Worm (Caenorhabditis elegans) whole organism, early embryonic: ENCODE data around the gene H40L08.8.

Experiments used
- B0310.2 ChIP-seq: sonication (generic microtip); optimal IDR thresholded peaks from 2 replicates; lab custom pipeline; 2016; ENCODE audit warnings: mild to moderate bottlenecking, missing genetic modification characterization, missing compliant biosample characterization
- F13C5.2 ChIP-seq: sonication (generic microtip); optimal IDR thresholded peaks from 2 replicates; lab custom pipeline; 2017; ENCODE audit warnings: mild to moderate bottlenecking, missing genetic modification characterization, inconsistent platforms, missing compliant biosample characterization
- aly-1 ChIP-seq: sonication (generic microtip); optimal IDR thresholded peaks from 2 replicates; lab custom pipeline; 2016; ENCODE audit warnings: missing genetic modification characterization, missing compliant biosample characterization
- ama-1 ChIP-seq: fragments of 150-350 bp; optimal IDR thresholded peaks from 2 replicates; lab custom pipeline; 2014
- ceh-13 ChIP-seq: fragments of 200-800 bp; sonication (Bioruptor generic); optimal IDR thresholded peaks from 2 replicates; lab custom pipeline; 2018; ENCODE audit warnings: mild to moderate bottlenecking, missing genetic modification characterization, missing compliant biosample characterization
- ceh-36 ChIP-seq: sonication (generic microtip); optimal IDR thresholded peaks from 2 replicates; lab custom pipeline; 2016; ENCODE audit warnings: missing genetic modification characterization, inconsistent platforms, missing compliant biosample characterization
- ets-7 ChIP-seq: sonication (generic microtip); optimal IDR thresholded peaks from 2 replicates; lab custom pipeline; 2016; ENCODE audit warnings: missing genotype, missing genetic modification characterization, missing compliant biosample characterization
- flt-1 ChIP-seq: fragments of 200-800 bp; sonication (Bioruptor generic); IDR thresholded peaks from 2 replicates; pipeline ENCODE4 v1.3.6; 2022; ENCODE audit warnings: missing genetic modification characterization, missing compliant biosample characterization
- hmbx-1 ChIP-seq: sonication (generic microtip); optimal IDR thresholded peaks from 2 replicates; lab custom pipeline; 2016; ENCODE audit warnings: mild to moderate bottlenecking, missing genetic modification characterization, missing compliant biosample characterization
- hmg-4 ChIP-seq: fragments of 200-800 bp; sonication (Bioruptor generic); optimal IDR thresholded peaks from 2 replicates; lab custom pipeline; 2018; ENCODE audit warnings: mild to moderate bottlenecking, missing genetic modification characterization, missing compliant biosample characterization
- hnd-1 ChIP-seq: sonication (generic microtip); optimal IDR thresholded peaks from 2 replicates; lab custom pipeline; 2016; ENCODE audit warnings: missing genetic modification characterization, missing compliant biosample characterization
- pes-1 ChIP-seq: fragments of 200-800 bp; sonication (Bioruptor generic); IDR thresholded peaks from 2 replicates; pipeline ENCODE4 v1.3.6; 2022; ENCODE audit warnings: missing genetic modification reagents, missing genetic modification characterization, missing compliant biosample characterization
- scrt-1 ChIP-seq: fragments of 200-800 bp; sonication (Bioruptor generic); IDR thresholded peaks from 2 replicates; pipeline ENCODE4 v1.3.6; 2022; ENCODE audit warnings: missing genetic modification characterization, missing compliant biosample characterization
- sea-1 ChIP-seq: fragments of 200-800 bp; sonication (Bioruptor generic); conservative IDR thresholded peaks from 2 replicates; pipeline ENCODE4 v1.3.6; 2022; ENCODE audit warnings: missing genetic modification characterization, missing compliant biosample characterization
- tbx-11 ChIP-seq: fragments of 200-800 bp; sonication (Bioruptor generic); IDR thresholded peaks from 2 replicates; pipeline ENCODE4 v1.3.6; 2022; ENCODE audit warnings: missing genetic modification characterization, missing compliant biosample characterization
- tbx-37 ChIP-seq: fragments of 200-800 bp; sonication (Bioruptor generic); conservative IDR thresholded peaks from 2 replicates; pipeline ENCODE4 v1.3.6; 2022; ENCODE audit warnings: missing genetic modification reagents, missing genetic modification characterization, missing compliant biosample characterization
- tra-4 ChIP-seq: sonication (generic microtip); optimal IDR thresholded peaks from 2 replicates; lab custom pipeline; 2017; ENCODE audit warnings: missing genetic modification characterization, missing compliant biosample characterization

H40L08.8 gene

ce11 chrX:15076042-15076565 is 1.3 kb downstream of the H40L08.8 start, which contains the start of the genes H40L08.3 and H40L08.9:
H40L08.3 (minus strand) TSS chrX:15076092.
H40L08.9 (minus strand) TSS chrX:15076480.
- TF ChIP-seq ceh-36 (tag; lab: Kevin White, UChicago): no peak
- TF ChIP-seq pes-1 (GFP tag; lab: Robert Waterston, UW): no peak
- TF ChIP-seq ets-7: no peak
- no peak for TF ChIP-seq tra-4 (tag; lab: Kevin White, UChicago)
- no peak for TF ChIP-seq sea-1
- TF ChIP-seq tbx-11 (GFP tag; lab: Robert Waterston, UW): no peak
- TF ChIP-seq ceh-13 (GFP tag; lab: Kevin White, UChicago): no peak
- no peak for TF ChIP-seq scrt-1 (GFP tag; lab: Robert Waterston, UW)
- TF ChIP-seq hmbx-1 (tag; lab: Kevin White, UChicago): no peak
- TF ChIP-seq hmg-4 (GFP tag; lab: Kevin White, UChicago): no peak
- TF ChIP-seq hnd-1 (tag; lab: Kevin White, UChicago): no peak
- TF ChIP-seq flt-1 (GFP tag; lab: Robert Waterston, UW): no peak
- no peak for TF ChIP-seq B0310.2 (tag; lab: Kevin White, UChicago)
- TF ChIP-seq aly-1 (tag; lab: Kevin White, UChicago): no peak
- TF ChIP-seq F13C5.2 (tag; lab: Kevin White, UChicago): no peak
- TF ChIP-seq ama-1: no peak

DNA sequence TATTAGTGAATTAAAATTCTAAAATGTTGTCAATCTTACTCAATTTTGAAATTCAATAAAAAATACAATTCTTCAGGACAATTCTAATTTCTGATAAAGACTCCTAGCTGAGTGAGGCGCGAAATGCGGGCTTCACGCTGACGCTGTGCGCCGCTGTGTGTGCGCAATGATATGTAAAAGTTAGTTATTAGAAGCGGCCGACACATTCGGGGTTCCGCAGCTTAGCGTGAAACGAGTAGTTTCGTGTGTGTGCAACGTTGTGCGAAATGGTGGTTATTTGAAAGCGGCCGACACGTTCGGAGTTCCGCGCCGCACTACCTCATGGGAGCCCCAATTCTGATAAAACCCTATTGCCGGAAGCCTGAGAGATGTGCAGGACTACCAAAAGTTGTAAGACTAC is 2.3 kb downstream of the H40L08.8 start:
- TF ChIP-seq tra-4 (tag; lab: Kevin White, UChicago) (no peak), scrt-1 (GFP tag; lab: Robert Waterston, UW) (no peak), F13C5.2 (tag; lab: Kevin White, UChicago) (no peak), hmbx-1 (tag; lab: Kevin White, UChicago) (no peak), tbx-37 (no peak), hmg-4 (GFP tag; lab: Kevin White, UChicago) (no peak), pes-1 (GFP tag; lab: Robert Waterston, UW) (no peak), flt-1 (GFP tag; lab: Robert Waterston, UW) (no peak), ceh-36 (tag; lab: Kevin White, UChicago) (no peak), sea-1 (no peak), aly-1 (tag; lab: Kevin White, UChicago) (no peak), tbx-11 (GFP tag; lab: Robert Waterston, UW) (no peak), ets-7 (no peak), hnd-1 (tag; lab: Kevin White, UChicago) (no peak), B0310.2 (tag; lab: Kevin White, UChicago) (no peak), ceh-13 (GFP tag; lab: Kevin White, UChicago) (no peak), ama-1 (no peak)

DNA sequence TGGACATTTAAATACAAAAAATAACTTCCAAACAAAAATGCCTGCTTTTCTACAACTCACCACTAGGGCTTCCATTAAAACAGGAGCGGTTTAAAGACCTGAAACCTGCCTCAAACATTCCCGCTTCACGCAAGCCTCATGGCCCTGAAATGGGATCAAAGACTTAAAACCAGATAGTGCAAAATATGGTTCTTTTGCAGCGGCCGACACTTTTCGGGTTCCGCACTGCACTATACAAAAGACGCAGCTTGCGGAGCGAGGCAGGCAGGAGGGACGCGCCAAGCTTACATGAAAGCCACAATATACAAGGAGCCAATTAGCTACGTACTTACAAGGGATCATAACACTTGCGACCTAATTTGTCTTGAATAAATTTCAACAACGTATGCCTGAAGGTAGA is 4.0 kb downstream of the H40L08.8 start:
- TF ChIP-seq tra-4 (tag; lab: Kevin White, UChicago) (no peak), pes-1 (GFP tag; lab: Robert Waterston, UW) (no peak), scrt-1 (GFP tag; lab: Robert Waterston, UW) (no peak), sea-1 (no peak), F13C5.2 (tag; lab: Kevin White, UChicago) (no peak), B0310.2 (tag; lab: Kevin White, UChicago) (no peak), ceh-36 (tag; lab: Kevin White, UChicago) (no peak), tbx-11 (GFP tag; lab: Robert Waterston, UW) (no peak), tbx-37 (no peak)

DNA sequence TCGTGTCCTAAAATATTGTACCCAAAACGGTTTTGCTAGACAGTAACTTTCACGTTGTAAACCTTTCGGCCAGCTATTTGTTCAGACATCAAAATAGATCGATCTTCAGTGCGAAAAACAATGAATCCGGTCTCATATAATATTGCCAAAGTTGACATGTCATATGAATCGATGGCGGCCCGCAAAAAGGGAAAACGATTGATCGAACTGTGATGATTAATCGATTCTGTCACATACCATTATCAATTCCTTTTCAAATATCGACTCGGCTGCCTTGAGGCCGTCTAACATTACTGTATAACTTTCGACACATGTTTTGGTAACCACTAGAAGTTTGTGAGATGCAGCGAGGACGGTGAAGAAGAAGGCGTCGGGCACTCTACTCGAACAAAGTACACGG is 4.6 kb downstream of the H40L08.8 start:
- no peak for TF ChIP-seq ceh-13 (GFP tag; lab: Kevin White, UChicago)
- no peak for TF ChIP-seq B0310.2 (tag; lab: Kevin White, UChicago)
- no peak for TF ChIP-seq hnd-1 (tag; lab: Kevin White, UChicago)
- no peak for TF ChIP-seq ceh-36 (tag; lab: Kevin White, UChicago)
- no peak for TF ChIP-seq pes-1 (GFP tag; lab: Robert Waterston, UW)
- no peak for TF ChIP-seq scrt-1 (GFP tag; lab: Robert Waterston, UW)
- no peak for TF ChIP-seq hmg-4 (GFP tag; lab: Kevin White, UChicago)
- TF ChIP-seq tra-4 (tag; lab: Kevin White, UChicago): no peak
- TF ChIP-seq tbx-11 (GFP tag; lab: Robert Waterston, UW): no peak
- TF ChIP-seq aly-1 (tag; lab: Kevin White, UChicago): no peak
- no peak for TF ChIP-seq F13C5.2 (tag; lab: Kevin White, UChicago)
- TF ChIP-seq sea-1: no peak
- no peak for TF ChIP-seq flt-1 (GFP tag; lab: Robert Waterston, UW)
- no peak for TF ChIP-seq tbx-37
- TF ChIP-seq ets-7: no peak
- no peak for TF ChIP-seq hmbx-1 (tag; lab: Kevin White, UChicago)
- TF ChIP-seq ama-1: no peak

ce11 chrX:15070137-15070536 is 7.3 kb downstream of the H40L08.8 start:
- TF ChIP-seq tra-4 (tag; lab: Kevin White, UChicago) (no peak), pes-1 (GFP tag; lab: Robert Waterston, UW) (no peak), hmbx-1 (tag; lab: Kevin White, UChicago) (no peak), B0310.2 (tag; lab: Kevin White, UChicago) (no peak), ceh-13 (GFP tag; lab: Kevin White, UChicago) (no peak), ama-1 (no peak)

DNA sequence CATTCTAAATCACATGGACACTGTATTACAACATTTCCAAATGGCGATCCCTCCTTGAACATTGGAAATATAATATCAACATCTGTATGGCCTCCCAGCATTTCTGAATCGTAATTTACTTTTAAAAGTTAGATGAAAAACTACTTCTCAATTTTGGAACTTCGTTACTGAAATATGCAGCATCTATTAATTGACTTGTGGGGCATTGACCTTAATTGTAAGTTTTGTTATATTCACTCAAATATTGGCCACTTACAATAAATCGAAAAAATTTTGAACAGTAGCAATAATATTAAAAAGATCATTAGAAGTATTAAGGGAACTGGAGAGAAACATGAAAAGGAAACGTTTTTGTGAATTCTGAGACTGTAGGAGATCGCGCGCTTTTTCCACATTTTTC is 8.2 kb downstream of the H40L08.8 start, which contains the start of gene mam-6:
Gene mam-6, minus strand, starts transcription at position 101 of the 400 bp plus-strand sequence.
- TF ChIP-seq ceh-36 (tag; lab: Kevin White, UChicago) (no peak), B0310.2 (tag; lab: Kevin White, UChicago) (no peak), sea-1 (no peak), pes-1 (GFP tag; lab: Robert Waterston, UW) (no peak), scrt-1 (GFP tag; lab: Robert Waterston, UW) (no peak), tbx-11 (GFP tag; lab: Robert Waterston, UW) (no peak), ama-1 (no peak), tra-4 (tag; lab: Kevin White, UChicago) (no peak), aly-1 (tag; lab: Kevin White, UChicago) (no peak), hnd-1 (tag; lab: Kevin White, UChicago) (no peak), ceh-13 (GFP tag; lab: Kevin White, UChicago) (no peak), F13C5.2 (tag; lab: Kevin White, UChicago) (no peak), hmbx-1 (tag; lab: Kevin White, UChicago) (no peak), ets-7 (no peak), hmg-4 (GFP tag; lab: Kevin White, UChicago) (no peak), flt-1 (GFP tag; lab: Robert Waterston, UW) (no peak)
